Worm (Caenorhabditis elegans): ENCODE results near the gene sumv-1.

sumv-1 gene

DNA sequence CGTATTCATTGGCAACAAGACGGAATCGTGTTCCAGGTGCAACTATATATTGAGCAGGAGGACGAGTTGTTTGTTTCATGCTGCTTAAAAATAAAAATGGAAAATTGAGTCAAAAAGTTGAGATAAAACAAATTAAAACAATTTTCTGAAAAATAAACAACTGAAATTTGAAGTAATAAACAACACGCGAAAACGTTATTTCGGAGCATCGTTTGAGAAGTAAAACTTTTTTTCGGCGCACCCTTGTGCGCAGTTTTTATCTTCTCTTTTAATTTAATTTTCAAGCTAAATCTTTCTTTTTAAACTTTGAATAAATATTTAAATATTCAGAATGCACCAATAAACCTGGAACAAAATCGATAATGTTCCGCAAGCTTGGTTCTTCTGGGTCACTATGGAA is at the start of gene sumv-1, which contains the start of gene gop-1:
sumv-1 (minus strand) TSS at position 80 of the 400 bp plus-strand sequence.
gop-1 (plus strand) TSS at position 331 of the 400 bp plus-strand sequence.
- TF ChIP-seq R02D3.7 (tag; optimal IDR thresholded peaks at IDR 0.05) (no peak), egl-5 (tag; optimal IDR thresholded peaks at IDR 0.05) (no peak), pha-4 (tag; optimal IDR thresholded peaks at IDR 0.05) (peak; percentile 42)

ce11 chrIII:5301786-5302268 is 47.8 kb upstream of the sumv-1 start, which contains the start of the genes T15B12.2 and F52C9.5:
TSS of gene T15B12.2 (minus strand) at chrIII:5301886.
TSS of gene F52C9.5 (plus strand) at chrIII:5302218.
- TF ChIP-seq nhr-25 (tag; optimal IDR thresholded peaks at IDR 0.05): no peak
- TF ChIP-seq daf-12 (tag; optimal IDR thresholded peaks at IDR 0.05): no peak
- TF ChIP-seq R02D3.7 (tag; optimal IDR thresholded peaks at IDR 0.05): no peak
- TF ChIP-seq ztf-4 (tag; optimal IDR thresholded peaks at IDR 0.05): no peak
- no peak for TF ChIP-seq elt-2 (tag; optimal IDR thresholded peaks at IDR 0.05)
- no peak for TF ChIP-seq lin-15B (tag; optimal IDR thresholded peaks at IDR 0.05)
- TF ChIP-seq ceh-16 (tag; optimal IDR thresholded peaks at IDR 0.05): no peak
- TF ChIP-seq nhr-67 (tag; optimal IDR thresholded peaks at IDR 0.05): no peak
- TF ChIP-seq lin-39 (tag; optimal IDR thresholded peaks at IDR 0.05): no peak
- TF ChIP-seq mdl-1 (tag; optimal IDR thresholded peaks at IDR 0.05): no peak
- no peak for TF ChIP-seq ceh-82 (tag; optimal IDR thresholded peaks at IDR 0.05)
- no peak for TF ChIP-seq ceh-9 (tag; optimal IDR thresholded peaks at IDR 0.05)
- no peak for TF ChIP-seq fkh-2 (tag; optimal IDR thresholded peaks at IDR 0.05)
- no peak for TF ChIP-seq egl-27 (tag; optimal IDR thresholded peaks at IDR 0.05)
- no peak for TF ChIP-seq nhr-23 (tag; optimal IDR thresholded peaks at IDR 0.05)
- no peak for TF ChIP-seq nhr-77 (tag; optimal IDR thresholded peaks at IDR 0.05)

ce11 chrIII:5294867-5295266 is 40.9 kb upstream of the sumv-1 start:
- TF ChIP-seq nfya-1 (tag; optimal IDR thresholded peaks at IDR 0.05; ENCODE audit: insufficient read depth): peak; percentile 53
- TF ChIP-seq ama-1 (optimal IDR thresholded peaks at IDR 0.05): peak; percentile 25
- peak; percentile 33 for TF ChIP-seq hmg-11 (tag; optimal IDR thresholded peaks at IDR 0.05)
- TF ChIP-seq egl-27 (tag; optimal IDR thresholded peaks at IDR 0.05): no peak
- TF ChIP-seq nhr-43 (tag; optimal IDR thresholded peaks at IDR 0.05; ENCODE audit: poor library complexity, severe bottlenecking): peak; percentile 14
- no peak for TF ChIP-seq elt-3 (tag; optimal IDR thresholded peaks at IDR 0.05)
- peak; percentile 47 for TF ChIP-seq pha-4 (tag; optimal IDR thresholded peaks at IDR 0.05)
- peak; percentile 61 for TF ChIP-seq lsy-12 (tag; optimal IDR thresholded peaks at IDR 0.05)
- TF ChIP-seq tbx-2 (tag; optimal IDR thresholded peaks at IDR 0.05): peak; percentile 40
- TF ChIP-seq skn-1 (tag; optimal IDR thresholded peaks at IDR 0.05): no peak
- peak; percentile 6 for TF ChIP-seq egl-5 (tag; optimal IDR thresholded peaks at IDR 0.05)
- no peak for TF ChIP-seq fos-1 (tag; optimal IDR thresholded peaks at IDR 0.05)
- TF ChIP-seq elt-2 (tag; optimal IDR thresholded peaks at IDR 0.05): peak; percentile 36
- peak; percentile 26 for TF ChIP-seq lin-15B (tag; optimal IDR thresholded peaks at IDR 0.05)
- peak; percentile 9 for TF ChIP-seq pqm-1 (tag; optimal IDR thresholded peaks at IDR 0.05)
- TF ChIP-seq lin-39 (tag; optimal IDR thresholded peaks at IDR 0.05): peak; percentile 46

DNA sequence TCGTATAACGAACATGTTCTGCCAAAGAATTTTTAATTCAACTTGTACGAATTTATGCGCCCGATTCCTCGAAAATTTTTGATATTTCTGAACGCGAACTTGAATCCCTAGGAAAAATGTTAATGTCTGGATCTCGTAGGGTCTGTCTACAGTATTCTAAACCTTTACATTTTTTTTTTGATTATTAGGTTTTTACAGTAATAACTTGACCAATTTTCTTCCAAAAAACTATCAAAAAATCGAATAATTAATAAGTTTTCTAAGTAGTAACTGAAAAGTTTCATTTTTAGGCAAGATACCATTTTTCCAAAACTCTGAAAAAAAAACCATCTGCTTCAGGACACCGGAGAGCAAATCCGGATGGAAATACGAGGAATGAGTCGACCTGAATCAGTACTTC is 40.3 kb upstream of the sumv-1 start:
- TF ChIP-seq egl-5 (tag; optimal IDR thresholded peaks at IDR 0.05) (no peak), pha-4 (tag; optimal IDR thresholded peaks at IDR 0.05) (no peak), nhr-12 (tag; optimal IDR thresholded peaks at IDR 0.05) (no peak), ZK546.5 (tag; optimal IDR thresholded peaks at IDR 0.05) (no peak), elt-2 (tag; optimal IDR thresholded peaks at IDR 0.05) (no peak), fkh-2 (tag; optimal IDR thresholded peaks at IDR 0.05) (no peak)

DNA sequence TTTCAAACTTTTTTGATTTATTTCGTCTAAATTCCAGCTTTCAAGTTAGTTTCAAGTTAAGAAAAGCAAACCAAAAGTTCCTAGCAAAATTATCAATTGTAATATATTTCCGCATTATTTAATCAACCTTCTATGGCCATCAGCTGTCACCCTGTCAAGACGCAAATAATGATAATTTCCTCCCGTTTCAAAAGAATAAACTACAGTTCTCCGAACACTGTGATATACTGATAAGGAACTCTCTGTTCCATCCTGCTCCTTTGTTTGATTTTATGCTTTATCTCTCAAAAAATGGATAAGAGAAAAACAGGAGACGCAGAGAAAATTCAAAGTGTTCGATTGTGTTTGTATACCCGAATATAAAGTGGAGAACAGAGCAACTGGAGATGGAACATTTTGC is 37.3 kb upstream of the sumv-1 start:
- TF ChIP-seq elt-2 (tag; optimal IDR thresholded peaks at IDR 0.05) (peak; percentile 89), sea-2 (GFP tag; optimal IDR thresholded peaks at IDR 0.05) (no peak), nhr-43 (tag; optimal IDR thresholded peaks at IDR 0.05; ENCODE audit: poor library complexity, severe bottlenecking) (no peak), pqm-1 (tag; optimal IDR thresholded peaks at IDR 0.05) (peak; percentile 77), egl-5 (tag; optimal IDR thresholded peaks at IDR 0.05) (no peak), unc-62 (GFP tag; optimal IDR thresholded peaks at IDR 0.05) (no peak), mdl-1 (tag; optimal IDR thresholded peaks at IDR 0.05) (no peak)

ce11 chrIII:5290230-5290629 is 36.2 kb upstream of the sumv-1 start:
- TF ChIP-seq nhr-43 (tag; optimal IDR thresholded peaks at IDR 0.05; ENCODE audit: poor library complexity, severe bottlenecking) (no peak), ceh-16 (tag; optimal IDR thresholded peaks at IDR 0.05) (no peak), egl-5 (tag; optimal IDR thresholded peaks at IDR 0.05) (no peak), nhr-76 (tag; optimal IDR thresholded peaks at IDR 0.05) (no peak), nhr-67 (tag; optimal IDR thresholded peaks at IDR 0.05) (no peak), ZK546.5 (tag; optimal IDR thresholded peaks at IDR 0.05) (no peak), nhr-23 (tag; optimal IDR thresholded peaks at IDR 0.05) (no peak), nfya-1 (tag; optimal IDR thresholded peaks at IDR 0.05; ENCODE audit: insufficient read depth) (no peak), lin-15B (tag; optimal IDR thresholded peaks at IDR 0.05) (no peak), elt-2 (tag; optimal IDR thresholded peaks at IDR 0.05) (no peak), nhr-77 (tag; optimal IDR thresholded peaks at IDR 0.05) (no peak), pha-4 (tag; optimal IDR thresholded peaks at IDR 0.05) (no peak), ceh-28 (tag; optimal IDR thresholded peaks at IDR 0.05) (no peak), lin-39 (tag; optimal IDR thresholded peaks at IDR 0.05) (no peak), tbx-2 (tag; optimal IDR thresholded peaks at IDR 0.05) (no peak), nhr-25 (tag; optimal IDR thresholded peaks at IDR 0.05) (no peak), egl-27 (tag; optimal IDR thresholded peaks at IDR 0.05) (no peak), nhr-28 (tag; optimal IDR thresholded peaks at IDR 0.05) (no peak)
